Fruit fly (Drosophila melanogaster) whole organism, embryonic: Measurements from ENCODE around the gene CG44174.
A peak's percentile ranks its signal among the peaks of the same experiment; 100 is the strongest.

Experiments used
- CG12942 ChIP-seq: fragments of 200-800 bp; sonication (Bioruptor generic); optimal IDR thresholded peaks from 3 replicates; lab custom pipeline; 2016; ENCODE audit warnings: missing biosample characterization, missing genetic modification characterization
- Dad ChIP-seq: fragments of 200-800 bp; sonication (Bioruptor generic); optimal IDR thresholded peaks from 3 replicates; lab custom pipeline; 2016; ENCODE audit warnings: missing biosample characterization, missing genetic modification characterization
- Hr39 ChIP-seq: fragments of >200 bp; optimal IDR thresholded peaks from 2 replicates; lab custom pipeline; 2017
- NC2β ChIP-seq: fragments of 200-800 bp; sonication (Bioruptor generic); optimal IDR thresholded peaks from 2 replicates; lab custom pipeline; 2016; ENCODE audit warnings: missing biosample characterization, missing genetic modification characterization
- cato ChIP-seq: fragments of 200-800 bp; sonication (Bioruptor generic); optimal IDR thresholded peaks from 2 replicates; lab custom pipeline; 2016; ENCODE audit warnings: missing biosample characterization, missing genetic modification characterization, borderline replicate concordance
- cwo ChIP-seq: fragments of 200-800 bp; sonication (Bioruptor generic); optimal IDR thresholded peaks from 3 replicates; lab custom pipeline; 2017; ENCODE audit warnings: missing biosample characterization, missing genetic modification characterization, mild to moderate bottlenecking, moderate library complexity, missing genetic modification reagents
- nmo ChIP-seq: fragments of 200-800 bp; sonication (Bioruptor generic); optimal IDR thresholded peaks from 2 replicates; lab custom pipeline; 2018; ENCODE audit warnings: missing biosample characterization, mild to moderate bottlenecking, missing genetic modification characterization, moderate library complexity
- pan ChIP-seq, 4 experiments: fragments of >200 bp in 3 of 4; fragments of 200-800 bp in 1 of 4; sonication (Bioruptor generic) in 1 of 4; optimal IDR thresholded peaks in 3 of 4; IDR thresholded peaks in 1 of 4; 2 replicates each; pipeline versions ENCODE4 v1.3.6 to Lab custom; 2017 to 2022; ENCODE audit warnings: missing biosample characterization in 2 of 4, missing genetic modification characterization in 2 of 4, mixed read lengths in 1 of 4
- sc ChIP-seq, 3 experiments: fragments of >200 bp in 2 of 3; fragments of 200-800 bp in 1 of 3; sonication (Bioruptor generic) in 1 of 3; optimal IDR thresholded peaks; 2 replicates in 2 of 3; 3 replicates in 1 of 3; lab custom pipeline; 2017; ENCODE audit warnings: mild to moderate bottlenecking in 1 of 3, missing biosample characterization in 1 of 3, missing genetic modification characterization in 1 of 3, missing genetic modification reagents in 1 of 3
- tgo ChIP-seq: fragments of 200-800 bp; sonication (Bioruptor generic); IDR thresholded peaks from 3 replicates; pipeline ENCODE4 v1.3.6; 2022; ENCODE audit warnings: missing biosample characterization, missing genetic modification characterization

DNA sequence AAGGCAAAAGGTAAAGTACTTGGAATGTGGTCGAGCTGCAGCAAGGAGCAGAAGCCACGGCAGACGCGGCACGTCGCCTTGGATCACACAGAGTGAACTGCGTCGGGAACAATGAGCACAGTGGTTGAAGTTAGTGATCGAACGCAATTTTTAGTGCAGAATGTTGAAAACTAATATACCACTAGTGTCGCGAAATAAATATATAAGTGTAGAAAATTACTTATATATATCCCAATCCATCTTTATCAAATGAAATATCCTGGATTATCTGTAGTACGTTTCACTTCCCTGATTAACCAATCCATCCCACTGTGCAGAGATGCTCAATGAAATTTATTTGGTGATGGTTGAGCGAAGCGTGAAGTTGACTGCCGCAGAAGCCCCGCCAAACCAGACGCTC lies 11.0 kb downstream of the CG44174 start:
- no peak for TF ChIP-seq Dad (GFP tag; lab: Kevin White, UChicago)
- TF ChIP-seq cwo (GFP tag; lab: Kevin White, UChicago) = no peak
- TF ChIP-seq NC2β (GFP tag; lab: Kevin White, UChicago) = no peak
- no peak for TF ChIP-seq cato (GFP tag; lab: Kevin White, UChicago)
- no peak for TF ChIP-seq sc (optimal IDR thresholded peaks at IDR 0.05; lab: Kevin White, UChicago)
- no peak for TF ChIP-seq sc (GFP tag; optimal IDR thresholded peaks at IDR 0.05; lab: Kevin White, UChicago)
- no peak for TF ChIP-seq CG12942 (GFP tag; lab: Kevin White, UChicago)
- TF ChIP-seq Hr39 (lab: Kevin White, UChicago) = no peak
- no peak for TF ChIP-seq tgo
- peak; percentile 25 for TF ChIP-seq nmo (GFP tag; lab: Kevin White, UChicago)
- TF ChIP-seq pan (optimal IDR thresholded peaks at IDR 0.05; lab: Kevin White, UChicago) = no peak
- no peak for TF ChIP-seq pan (GFP tag; optimal IDR thresholded peaks at IDR 0.05 in 1 of 2, IDR thresholded peaks at IDR 0.05 in 1 of 2)
